Worm (Caenorhabditis elegans): ENCODE results near the gene F41H8.2.

DNA sequence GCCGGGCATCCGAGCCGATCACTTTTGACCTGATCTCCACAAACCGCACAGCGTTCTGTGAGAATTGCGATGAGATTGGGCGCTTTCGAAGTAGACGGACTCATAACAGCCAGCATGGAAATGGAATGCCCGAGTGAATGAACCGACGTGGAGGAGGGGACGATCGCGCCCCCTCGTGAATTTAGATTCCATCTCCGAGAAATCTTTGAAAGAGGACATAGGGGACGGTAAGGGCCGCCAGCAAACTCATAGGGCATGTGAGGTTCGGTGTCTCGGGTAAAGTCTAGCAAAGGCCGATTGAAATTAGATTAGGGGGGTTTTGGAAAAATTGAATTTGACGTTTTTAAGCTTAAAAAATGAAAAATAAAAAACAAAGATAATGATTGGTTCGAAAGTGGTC lies 21.7 kb upstream of the F41H8.2 start, which contains the start of gene nhr-270:
- TF ChIP-seq ama-1 (optimal IDR thresholded peaks at IDR 0.05) (no peak), nhr-77 (tag; optimal IDR thresholded peaks at IDR 0.05) (no peak), ztf-11 (tag; optimal IDR thresholded peaks at IDR 0.05) (no peak), lin-11 (tag; optimal IDR thresholded peaks at IDR 0.05) (no peak), nhr-23 (tag; optimal IDR thresholded peaks at IDR 0.05) (no peak), unc-55 (GFP tag; optimal IDR thresholded peaks at IDR 0.05) (no peak), crh-2 (tag; optimal IDR thresholded peaks at IDR 0.05) (no peak), nhr-237 (tag; optimal IDR thresholded peaks at IDR 0.05) (no peak), nhr-25 (tag; optimal IDR thresholded peaks at IDR 0.05) (no peak), snpc-4 (tag; optimal IDR thresholded peaks at IDR 0.05) (no peak), nhr-11 (tag; optimal IDR thresholded peaks at IDR 0.05) (no peak), unc-62 (GFP tag; optimal IDR thresholded peaks at IDR 0.05) (no peak)

Data from whole organism, L2 larva.